Fruit fly (Drosophila melanogaster): ENCODE data around the gene Syx7.

DNA sequence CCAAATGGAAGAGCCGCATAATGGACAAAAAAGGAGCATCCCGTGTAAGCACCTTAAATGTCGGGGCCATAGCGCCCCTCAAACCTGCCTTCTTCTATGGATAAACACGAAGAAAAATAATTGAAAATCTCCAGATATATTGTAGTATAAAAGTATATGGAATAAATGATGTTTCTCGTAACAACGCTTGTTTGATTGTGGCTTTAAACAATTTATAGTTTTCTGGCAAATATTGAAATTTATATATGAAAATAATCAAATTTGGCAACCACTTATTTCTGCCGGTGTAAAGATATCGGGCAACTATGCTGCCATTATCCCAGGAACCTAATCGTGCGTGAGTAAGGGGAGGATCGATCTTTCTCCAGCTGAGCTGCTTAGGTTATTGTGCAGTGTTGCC lies 9.6 kb downstream of the Syx7 start:
- TF ChIP-seq CG3032 (tag; optimal IDR thresholded peaks at IDR 0.05) = no peak
- no peak for TF ChIP-seq topi (GFP tag; optimal IDR thresholded peaks at IDR 0.05)
- no peak for TF ChIP-seq Sox102F (GFP tag; optimal IDR thresholded peaks at IDR 0.05)
- no peak for TF ChIP-seq Hr38 (GFP tag; optimal IDR thresholded peaks at IDR 0.05)
- no peak for TF ChIP-seq CG7368 (GFP tag; optimal IDR thresholded peaks at IDR 0.05)
- TF ChIP-seq CG8319 (GFP tag; optimal IDR thresholded peaks at IDR 0.05) = no peak
- no peak for TF ChIP-seq CG31627 (GFP tag; optimal IDR thresholded peaks at IDR 0.05)
- TF ChIP-seq CG34406 (GFP tag; optimal IDR thresholded peaks at IDR 0.05) = no peak
- TF ChIP-seq Gug (GFP tag; IDR thresholded peaks at IDR 0.05) = no peak
- TF ChIP-seq Hr39 (GFP tag; optimal IDR thresholded peaks at IDR 0.05) = no peak
- no peak for TF ChIP-seq eg (GFP tag; IDR thresholded peaks at IDR 0.05)
- no peak for TF ChIP-seq CG16779 (tag; optimal IDR thresholded peaks at IDR 0.05)
- no peak for TF ChIP-seq svp (GFP tag)
- TF ChIP-seq CG6854 (GFP tag; optimal IDR thresholded peaks at IDR 0.05) = no peak

Data from whole organism, prepupa.